Fruit fly (Drosophila melanogaster) whole organism, prepupa: ENCODE data around the gene CG14780.
A peak's percentile ranks its signal among the peaks of the same experiment; 100 is the strongest.

ENCODE experiments used
- CG11294 ChIP-seq: fragments of 200-800 bp; sonication (Bioruptor generic); IDR thresholded peaks from 2 replicates; pipeline ENCODE4 v1.3.6; 2022; ENCODE audit warnings: missing biosample characterization, missing genetic modification characterization
- CG11762 ChIP-seq: fragments of 200-800 bp; sonication (Bioruptor generic); optimal IDR thresholded peaks from 3 replicates; lab custom pipeline; 2016; ENCODE audit warnings: missing biosample characterization, missing genetic modification characterization; ENCODE audit not compliant: insufficient read depth
- CG11902 ChIP-seq: fragments of 200-800 bp; sonication (Bioruptor generic); optimal IDR thresholded peaks from 3 replicates; lab custom pipeline; 2016; ENCODE audit warnings: missing biosample characterization, missing genetic modification characterization
- CG15336 ChIP-seq: fragments of 200-800 bp; sonication (Bioruptor generic); IDR thresholded peaks from 2 replicates; pipeline ENCODE4 v1.3.6; 2022; ENCODE audit warnings: missing biosample characterization, missing genetic modification characterization
- CG16779 ChIP-seq: fragments of 200-800 bp; sonication (Bioruptor generic); optimal IDR thresholded peaks from 3 replicates; lab custom pipeline; 2017; ENCODE audit warnings: missing biosample characterization, mild to moderate bottlenecking, missing genetic modification characterization
- CG3032 ChIP-seq: fragments of 200-800 bp; optimal IDR thresholded peaks from 2 replicates; lab custom pipeline; 2019; ENCODE audit warnings: missing biosample characterization, mild to moderate bottlenecking, missing genetic modification characterization, moderate library complexity
- CG31627 ChIP-seq: fragments of 200-800 bp; sonication (Bioruptor generic); optimal IDR thresholded peaks from 3 replicates; lab custom pipeline; 2016; ENCODE audit warnings: missing biosample characterization, missing genetic modification characterization
- CG32006 ChIP-seq: fragments of 200-800 bp; sonication (Bioruptor generic); optimal IDR thresholded peaks from 3 replicates; lab custom pipeline; 2017; ENCODE audit warnings: missing biosample characterization, mild to moderate bottlenecking, missing genetic modification characterization
- CG34406 ChIP-seq: fragments of 200-800 bp; sonication (Bioruptor generic); optimal IDR thresholded peaks from 3 replicates; lab custom pipeline; 2016; ENCODE audit warnings: missing biosample characterization, missing genetic modification characterization
- CG3919 ChIP-seq: fragments of 200-800 bp; sonication (Bioruptor generic); optimal IDR thresholded peaks from 3 replicates; lab custom pipeline; 2016; ENCODE audit warnings: missing biosample characterization, missing genetic modification characterization
- CG4318 ChIP-seq: fragments of 200-800 bp; sonication (Bioruptor generic); optimal IDR thresholded peaks from 3 replicates; lab custom pipeline; 2017; ENCODE audit warnings: missing biosample characterization, mild to moderate bottlenecking, missing genetic modification characterization
- CG6276 ChIP-seq: fragments of 200-800 bp; sonication (Bioruptor generic); optimal IDR thresholded peaks from 2 replicates; lab custom pipeline; 2017; ENCODE audit warnings: missing biosample characterization, mild to moderate bottlenecking, missing genetic modification characterization
- CG6792 ChIP-seq: fragments of 200-800 bp; sonication (Bioruptor generic); optimal IDR thresholded peaks from 3 replicates; lab custom pipeline; 2016; ENCODE audit warnings: missing biosample characterization, missing genetic modification characterization
- CG6854 ChIP-seq: fragments of 200-800 bp; sonication (Bioruptor generic); optimal IDR thresholded peaks from 2 replicates; lab custom pipeline; 2017; ENCODE audit warnings: missing biosample characterization, mild to moderate bottlenecking, missing genetic modification characterization
- CG8119 ChIP-seq: fragments of 200-800 bp; sonication (Bioruptor generic); IDR thresholded peaks from 3 replicates; pipeline ENCODE4 v1.3.6; 2022; ENCODE audit warnings: missing biosample characterization, missing genetic modification characterization
- CG8319 ChIP-seq: fragments of 200-800 bp; sonication (Bioruptor generic); optimal IDR thresholded peaks from 3 replicates; lab custom pipeline; 2016; ENCODE audit warnings: missing biosample characterization, missing genetic modification characterization
- CG8632 ChIP-seq: fragments of 200-800 bp; sonication (Bioruptor generic); optimal IDR thresholded peaks from 3 replicates; lab custom pipeline; 2016; ENCODE audit warnings: missing biosample characterization, missing genetic modification characterization
- Eip75B ChIP-seq: fragments of 200-800 bp; sonication (Bioruptor generic); optimal IDR thresholded peaks from 3 replicates; lab custom pipeline; 2016; ENCODE audit warnings: missing biosample characterization, missing genetic modification characterization
- Ets21C ChIP-seq: fragments of 200-800 bp; sonication (Bioruptor generic); optimal IDR thresholded peaks from 3 replicates; lab custom pipeline; 2016; ENCODE audit warnings: missing biosample characterization, missing genetic modification characterization
- Gug ChIP-seq: fragments of 200-800 bp; sonication (Bioruptor generic); IDR thresholded peaks from 2 replicates; pipeline ENCODE4 v1.3.6; 2022; ENCODE audit warnings: missing biosample characterization, missing genetic modification characterization
- Hr38 ChIP-seq: sonication (Bioruptor generic); optimal IDR thresholded peaks from 2 replicates; lab custom pipeline; 2016; ENCODE audit warnings: missing biosample characterization, missing genetic modification characterization
- Hr4 ChIP-seq: fragments of 200-800 bp; sonication (Bioruptor generic); optimal IDR thresholded peaks from 3 replicates; lab custom pipeline; 2016; ENCODE audit warnings: missing biosample characterization, missing genetic modification characterization
- Lpt ChIP-seq: fragments of 200-800 bp; sonication (Bioruptor generic); optimal IDR thresholded peaks from 3 replicates; lab custom pipeline; 2016; ENCODE audit warnings: missing biosample characterization, missing genetic modification characterization
- Met ChIP-seq: fragments of 200-800 bp; sonication (Bioruptor generic); optimal IDR thresholded peaks from 3 replicates; lab custom pipeline; 2016; ENCODE audit warnings: missing biosample characterization, missing genetic modification characterization
- OdsH ChIP-seq: fragments of 200-800 bp; sonication (Bioruptor generic); optimal IDR thresholded peaks from 3 replicates; lab custom pipeline; 2016; ENCODE audit warnings: missing biosample characterization, missing genetic modification characterization
- Smox ChIP-seq: fragments of 200-800 bp; sonication (Bioruptor generic); optimal IDR thresholded peaks from 3 replicates; lab custom pipeline; 2016; ENCODE audit warnings: missing biosample characterization, missing genetic modification characterization
- Sox102F ChIP-seq: fragments of 200-800 bp; sonication (Bioruptor generic); optimal IDR thresholded peaks from 2 replicates; lab custom pipeline; 2016; ENCODE audit warnings: missing biosample characterization, mild to moderate bottlenecking, missing genetic modification characterization
- Sox14 ChIP-seq: fragments of 200-800 bp; sonication (Bioruptor generic); optimal IDR thresholded peaks from 3 replicates; lab custom pipeline; 2016; ENCODE audit warnings: missing biosample characterization, missing genetic modification characterization
- Sox15 ChIP-seq: fragments of 200-800 bp; sonication (Bioruptor generic); optimal IDR thresholded peaks from 3 replicates; lab custom pipeline; 2016; ENCODE audit warnings: missing biosample characterization, missing genetic modification characterization
- achi ChIP-seq: fragments of 200-800 bp; sonication (Bioruptor generic); optimal IDR thresholded peaks from 3 replicates; lab custom pipeline; 2016; ENCODE audit warnings: missing biosample characterization, missing genetic modification characterization
- acj6 ChIP-seq: fragments of 200-800 bp; sonication (Bioruptor generic); optimal IDR thresholded peaks from 3 replicates; lab custom pipeline; 2016; ENCODE audit warnings: missing biosample characterization, missing genetic modification characterization
- cyc ChIP-seq: fragments of 200-800 bp; sonication (Bioruptor generic); optimal IDR thresholded peaks from 3 replicates; lab custom pipeline; 2016; ENCODE audit warnings: missing biosample characterization, missing genetic modification characterization
- dac ChIP-seq: fragments of 200-800 bp; sonication (Bioruptor generic); optimal IDR thresholded peaks from 2 replicates; lab custom pipeline; 2017; ENCODE audit warnings: missing biosample characterization, mild to moderate bottlenecking, missing genetic modification characterization
- dsx ChIP-seq: fragments of 200-800 bp; optimal IDR thresholded peaks from 3 replicates; lab custom pipeline; 2019; ENCODE audit warnings: missing biosample characterization, mild to moderate bottlenecking, missing genetic modification characterization, moderate library complexity; ENCODE audit not compliant: poor library complexity, severe bottlenecking
- eg ChIP-seq: fragments of 200-800 bp; sonication (Bioruptor generic); IDR thresholded peaks from 3 replicates; pipeline ENCODE4 v1.3.6; 2022; ENCODE audit warnings: missing biosample characterization, missing genetic modification characterization
- esn ChIP-seq: fragments of 200-800 bp; sonication (Bioruptor generic); optimal IDR thresholded peaks from 2 replicates; lab custom pipeline; 2016; ENCODE audit warnings: missing biosample characterization, mild to moderate bottlenecking, missing genetic modification characterization, moderate library complexity
- fd59A ChIP-seq: fragments of 200-800 bp; sonication (Bioruptor generic); optimal IDR thresholded peaks from 2 replicates; lab custom pipeline; 2017; ENCODE audit warnings: missing biosample characterization, mild to moderate bottlenecking, missing genetic modification characterization, missing genetic modification reagents
- pdm3 ChIP-seq: fragments of 200-800 bp; sonication (Bioruptor generic); optimal IDR thresholded peaks from 3 replicates; lab custom pipeline; 2016; ENCODE audit warnings: missing biosample characterization, missing genetic modification characterization
- salr ChIP-seq, 2 experiments: fragments of 200-800 bp; sonication (Bioruptor generic); optimal IDR thresholded peaks; 3 replicates each; lab custom pipeline; 2016 to 2018; ENCODE audit warnings: missing biosample characterization in 2 of 2, missing genetic modification characterization in 2 of 2, mild to moderate bottlenecking in 1 of 2
- spab ChIP-seq: fragments of 200-800 bp; sonication (Bioruptor generic); optimal IDR thresholded peaks from 2 replicates; lab custom pipeline; 2017; ENCODE audit warnings: missing biosample characterization, mild to moderate bottlenecking, missing genetic modification characterization, missing genetic modification reagents
- ss ChIP-seq, 2 experiments: fragments of 200-800 bp; sonication (Bioruptor generic); optimal IDR thresholded peaks; 2 replicates in 1 of 2; 3 replicates in 1 of 2; lab custom pipeline; 2017 to 2018; ENCODE audit warnings: mild to moderate bottlenecking in 2 of 2, missing biosample characterization in 2 of 2, missing genetic modification characterization in 2 of 2, moderate library complexity in 1 of 2
- svp ChIP-seq: fragments of 200-800 bp; sonication (Bioruptor generic); peaks from one replicate; lab custom pipeline; 2016; ENCODE audit warnings: missing biosample characterization, missing genetic modification characterization
- topi ChIP-seq: fragments of 200-800 bp; sonication (Bioruptor generic); optimal IDR thresholded peaks from 3 replicates; lab custom pipeline; 2016; ENCODE audit warnings: missing biosample characterization, missing genetic modification characterization
- vri ChIP-seq: fragments of 200-800 bp; sonication (Bioruptor generic); optimal IDR thresholded peaks from 3 replicates; lab custom pipeline; 2016; ENCODE audit warnings: missing biosample characterization, mild to moderate bottlenecking, missing genetic modification characterization

CG14780 gene

DNA sequence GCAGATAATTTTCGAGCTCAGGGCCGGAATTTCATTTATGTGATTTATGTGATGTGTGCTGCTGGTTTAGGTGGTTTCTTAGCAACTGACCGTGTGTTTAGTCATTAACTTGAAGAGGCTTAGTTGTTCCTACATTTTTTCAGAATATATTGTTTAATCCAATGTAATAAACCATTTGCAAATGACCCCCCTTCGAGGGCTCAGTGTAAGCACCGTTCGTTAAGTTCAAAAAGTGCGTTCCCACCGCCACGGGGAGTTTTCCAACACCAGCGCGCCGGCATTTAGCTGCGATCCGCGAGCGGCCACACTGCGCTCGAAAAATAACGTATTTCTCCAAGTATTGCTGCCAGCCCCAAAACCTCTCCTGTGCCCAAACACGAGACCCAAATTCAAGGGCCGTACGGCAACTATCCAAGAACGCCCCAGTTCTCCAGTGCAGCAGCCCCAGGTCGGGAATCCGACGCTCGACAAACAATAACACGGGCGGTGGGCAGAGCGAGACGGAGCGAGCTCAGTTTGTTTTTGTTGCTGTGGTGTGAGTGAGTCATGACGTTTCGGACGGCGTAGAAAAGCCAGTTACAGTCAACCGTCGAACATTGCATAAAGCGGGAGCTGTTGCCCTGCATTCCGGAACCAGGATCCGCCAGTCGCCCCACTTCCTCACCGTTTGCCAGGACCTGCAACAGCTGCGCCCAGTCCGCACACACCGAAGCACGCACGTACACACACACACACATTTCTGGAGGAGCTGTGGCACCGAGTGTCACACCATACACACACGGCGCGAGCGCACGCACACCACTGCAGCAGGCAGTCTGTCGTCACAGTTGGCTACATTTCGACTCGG, 6.2 kb downstream of the CG14780 start, which contains the start of gene rush (continued):
- TF ChIP-seq CG6854 (GFP tag; lab: Kevin White, UChicago): no peak
- TF ChIP-seq cyc (GFP tag; lab: Kevin White, UChicago): peak; percentile 24
- peak; percentile 44 for TF ChIP-seq acj6 (GFP tag; lab: Kevin White, UChicago)
- peak; percentile 44 for TF ChIP-seq topi (GFP tag; lab: Kevin White, UChicago)
- no peak for TF ChIP-seq Hr4
- peak; percentile 34 for TF ChIP-seq CG32006 (GFP tag; lab: Kevin White, UChicago)
- TF ChIP-seq eg: peak; percentile 36; the same call in 1 of the 3 replicates
- TF ChIP-seq fd59A (GFP tag; lab: Kevin White, UChicago): no peak
- no peak for TF ChIP-seq Hr38
- TF ChIP-seq, all 60 proteins: peak for 28

DNA sequence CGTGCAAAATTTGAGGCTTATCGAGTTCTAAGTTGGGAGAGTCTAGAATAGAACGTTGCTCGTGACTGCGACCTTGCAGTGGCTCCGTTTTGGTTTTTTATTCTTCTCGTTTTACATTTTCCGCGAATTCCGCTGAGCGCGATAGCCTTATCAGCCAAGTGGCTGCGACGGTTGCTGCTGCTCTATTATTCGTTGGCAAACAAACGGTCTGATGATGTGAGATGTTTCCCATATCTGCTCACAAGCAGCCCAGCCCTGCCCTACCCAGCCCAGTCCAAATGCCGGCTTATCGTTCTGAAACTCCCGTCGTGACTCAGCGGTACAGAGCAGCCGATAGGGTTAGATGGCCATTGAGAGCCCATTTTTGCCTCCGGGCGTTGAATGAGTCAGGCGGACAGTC, 8.1 kb downstream of the CG14780 start:
- TF ChIP-seq Sox14 (GFP tag; lab: Kevin White, UChicago) (no peak), svp (GFP tag; lab: Kevin White, UChicago) (peak; percentile 57), Smox (GFP tag; lab: Kevin White, UChicago) (no peak)

DNA sequence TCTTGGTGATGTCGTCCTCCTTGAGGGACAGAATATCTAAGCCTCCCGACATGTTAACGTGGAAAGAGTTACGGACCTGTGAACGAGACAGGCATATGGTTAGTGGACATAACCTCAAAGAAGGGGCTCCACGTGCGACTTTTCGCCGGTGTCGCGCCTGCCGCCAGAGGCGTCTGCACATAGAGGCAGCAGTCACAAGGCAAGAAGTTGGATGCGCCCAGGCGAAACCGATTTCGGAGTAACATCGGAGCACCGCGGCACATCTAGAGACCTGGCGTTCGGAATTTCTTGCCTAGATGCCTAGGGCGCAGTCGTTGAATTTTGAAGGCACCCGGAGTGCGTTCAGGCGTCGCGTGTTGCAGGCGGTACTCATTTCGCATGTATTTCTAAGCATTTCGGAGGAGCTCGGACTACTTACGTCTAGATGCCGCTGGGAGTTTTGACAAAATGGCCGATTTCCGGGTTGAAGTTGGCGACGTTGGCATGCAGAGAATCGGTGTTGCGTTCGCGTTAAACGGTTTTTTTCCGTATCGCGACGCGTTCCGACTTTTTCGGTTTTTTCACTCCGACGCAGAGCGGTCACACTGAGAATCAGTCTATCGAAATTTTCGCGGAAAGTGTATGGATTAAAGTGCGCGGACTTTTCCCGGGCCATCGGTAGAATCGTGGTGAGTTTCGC, 10.7 kb downstream of the CG14780 start, which contains the start of the genes sta and inc:
TSS of gene sta (minus strand) at position 574 of the 679 bp plus-strand sequence.
TSS of gene inc (plus strand) at position 640 of the 679 bp plus-strand sequence.
- peak; percentile 28 for TF ChIP-seq CG8632
- TF ChIP-seq svp (GFP tag; lab: Kevin White, UChicago): peak; percentile 65
- peak; percentile 26 for TF ChIP-seq OdsH (GFP tag; lab: Kevin White, UChicago)
- peak; percentile 44 for TF ChIP-seq Sox102F (GFP tag; lab: Kevin White, UChicago)
- TF ChIP-seq Hr38: no peak
- peak; percentile 28 for TF ChIP-seq CG16779 (tag; lab: Kevin White, UChicago)
- TF ChIP-seq achi (GFP tag; lab: Kevin White, UChicago): peak; percentile 80
- TF ChIP-seq CG15336 (GFP tag; lab: Robert Waterston, UW): peak; percentile 14; the same call in 1 of the 2 replicates
- TF ChIP-seq spab: peak; percentile 10
- peak; percentile 51 for TF ChIP-seq dac
- peak; percentile 25 for TF ChIP-seq CG31627 (GFP tag; lab: Kevin White, UChicago)
- TF ChIP-seq CG6792 (GFP tag; lab: Kevin White, UChicago): peak; percentile 54
- TF ChIP-seq Ets21C (GFP tag; lab: Kevin White, UChicago): peak; percentile 12
- TF ChIP-seq CG11762: peak; percentile 3
- no peak for TF ChIP-seq Gug (GFP tag; lab: Robert Waterston, UW)
- TF ChIP-seq dsx (GFP tag; lab: Kevin White, UChicago): peak; percentile 38
- TF ChIP-seq pdm3 (GFP tag; lab: Kevin White, UChicago): peak; percentile 34
- TF ChIP-seq CG34406 (GFP tag; lab: Kevin White, UChicago): peak; percentile 40
- TF ChIP-seq esn: peak; percentile 66
- TF ChIP-seq Sox15 (GFP tag; lab: Kevin White, UChicago): no peak
- TF ChIP-seq CG11294: no peak
- TF ChIP-seq CG4318 (GFP tag; lab: Kevin White, UChicago): no peak
- peak; percentile 12 for TF ChIP-seq acj6 (GFP tag; lab: Kevin White, UChicago)
- peak; percentile 10 for TF ChIP-seq CG8319
- peak; percentile 68 for TF ChIP-seq Met (GFP tag; lab: Kevin White, UChicago)
- TF ChIP-seq CG3032 (tag; lab: Kevin White, UChicago): peak; percentile 50
- peak; percentile 51 for TF ChIP-seq Eip75B
- peak; percentile 31; the same call in 1 of the 3 replicates for TF ChIP-seq CG8119 (GFP tag; lab: Robert Waterston, UW)
- no peak for TF ChIP-seq CG6276 (GFP tag; lab: Kevin White, UChicago)
- no peak for TF ChIP-seq CG11902 (GFP tag; lab: Kevin White, UChicago)
- no peak for TF ChIP-seq CG32006 (GFP tag; lab: Kevin White, UChicago)
- peak; percentile 70 to 76 for TF ChIP-seq ss (GFP tag; optimal IDR thresholded peaks at IDR 0.05; lab: Kevin White, UChicago)
- TF ChIP-seq CG3919 (GFP tag; lab: Kevin White, UChicago): peak; percentile 77
- peak; percentile 31 for TF ChIP-seq Smox (GFP tag; lab: Kevin White, UChicago)
- TF ChIP-seq salr (GFP tag; optimal IDR thresholded peaks at IDR 0.05; lab: Kevin White, UChicago): peak in 1 of 2 experiments; percentile 37
- peak; percentile 70 for TF ChIP-seq topi (GFP tag; lab: Kevin White, UChicago)
- TF ChIP-seq vri (GFP tag; lab: Kevin White, UChicago): peak; percentile 64
- peak; percentile 91 for TF ChIP-seq CG6854 (GFP tag; lab: Kevin White, UChicago)
- no peak for TF ChIP-seq Lpt (GFP tag; lab: Kevin White, UChicago)
